Worm (Caenorhabditis elegans) whole organism, L1 larva: Measurements from ENCODE around the gene osm-9.

ENCODE experiments used
- C16A3.4 ChIP-seq: fragments of 150-350 bp; optimal IDR thresholded peaks from 2 replicates; lab custom pipeline; 2014; ENCODE audit warnings: missing biosample characterization, missing genetic modification characterization
- lsy-2 ChIP-seq, 2 experiments: fragments of 150-350 bp; optimal IDR thresholded peaks; 2 replicates each; lab custom pipeline; 2014; ENCODE audit warnings: missing biosample characterization in 2 of 2, missing genetic modification characterization in 2 of 2
- nhr-11 ChIP-seq: fragments of 150-350 bp; optimal IDR thresholded peaks from 2 replicates; lab custom pipeline; 2014; ENCODE audit warnings: missing biosample characterization, missing genetic modification characterization

DNA sequence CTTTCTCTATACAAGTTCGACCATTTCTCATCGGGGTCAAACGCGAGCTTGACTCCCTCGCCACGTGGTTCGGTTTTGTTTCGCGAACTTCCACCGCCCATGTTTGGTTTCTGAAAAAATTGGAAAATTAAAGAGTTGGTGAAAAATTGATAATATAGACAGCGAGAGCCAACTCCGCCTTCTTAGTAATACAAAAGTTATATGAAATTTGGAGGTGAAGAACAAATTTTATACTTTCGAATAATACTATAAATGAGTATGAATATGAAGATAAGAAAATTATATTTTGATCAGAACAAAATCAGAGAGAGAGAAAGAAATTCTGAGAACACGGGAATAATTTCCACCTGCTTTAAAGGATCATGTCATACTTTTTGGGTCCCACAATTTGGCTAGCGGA lies at the start of gene osm-9:
- TF ChIP-seq nhr-11 (tag; lab: Kevin White, UChicago) (no peak), C16A3.4 (tag; lab: Kevin White, UChicago) (no peak), lsy-2 (tag; optimal IDR thresholded peaks at IDR 0.05; lab: Kevin White, UChicago) (no peak)
